Worm (Caenorhabditis elegans): Measurements from ENCODE around the gene C17H12.10.

C17H12.10 gene

DNA sequence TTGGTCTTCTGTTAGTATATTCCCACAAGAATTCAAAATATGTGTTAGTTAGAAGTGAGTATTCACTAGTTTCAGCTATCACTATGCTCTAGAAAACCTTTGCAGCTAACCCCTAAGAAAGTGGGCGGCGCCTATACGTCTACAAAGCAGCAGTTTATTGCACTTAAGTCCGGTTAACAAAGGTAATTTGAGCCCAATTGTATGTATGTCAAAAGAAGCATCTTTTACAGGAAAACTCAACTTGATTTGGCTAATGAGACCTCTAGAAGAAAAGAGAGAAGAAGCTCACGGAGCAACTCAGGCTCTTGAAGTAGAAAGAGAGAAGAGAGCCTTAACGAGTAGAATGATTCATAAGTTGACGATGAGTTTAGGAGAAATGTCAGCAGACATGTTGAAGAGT is 46.1 kb downstream of the C17H12.10 start:
- no peak for TF ChIP-seq nhr-12 (tag; optimal IDR thresholded peaks at IDR 0.05)
- TF ChIP-seq cnd-1 (tag; optimal IDR thresholded peaks at IDR 0.05): no peak

Measured in whole organism, mixed stage, embryonic.